Worm (Caenorhabditis elegans): Measurements from ENCODE around the gene Y46E12BL.2.
A peak's percentile ranks its signal among the peaks of the same experiment; 100 is the strongest.

DNA sequence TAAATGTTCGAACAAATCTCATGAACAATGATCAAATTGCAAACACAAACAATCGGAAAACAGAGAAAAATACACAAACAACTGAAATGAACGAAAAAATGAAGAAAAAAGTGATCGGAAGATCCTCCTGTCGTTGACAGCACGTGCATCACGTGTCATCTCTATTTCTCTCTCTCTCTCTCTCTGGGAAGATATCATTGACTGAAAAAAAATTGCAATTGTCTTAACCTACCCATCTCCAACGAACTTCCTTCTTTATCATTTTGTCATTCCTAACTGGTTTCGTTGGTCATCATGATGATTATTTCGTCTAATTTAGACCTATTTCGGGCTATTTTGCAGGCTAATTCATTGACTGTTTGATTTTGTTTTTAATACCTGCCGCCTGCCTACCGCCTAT, 27.4 kb upstream of the Y46E12BL.2 start:
- no peak for TF ChIP-seq elt-3 (tag; optimal IDR thresholded peaks at IDR 0.05)
- no peak for TF ChIP-seq peb-1 (tag; optimal IDR thresholded peaks at IDR 0.05)
- no peak for TF ChIP-seq ama-1 (optimal IDR thresholded peaks at IDR 0.05)
- TF ChIP-seq unc-62 (GFP tag; optimal IDR thresholded peaks at IDR 0.05): no peak
- peak; percentile 31 for TF ChIP-seq fos-1 (tag; optimal IDR thresholded peaks at IDR 0.05)
- TF ChIP-seq egl-27 (tag; optimal IDR thresholded peaks at IDR 0.05): peak; percentile 5
- peak; percentile 7 for TF ChIP-seq nhr-6 (tag; optimal IDR thresholded peaks at IDR 0.05)
- no peak for TF ChIP-seq unc-55 (GFP tag; optimal IDR thresholded peaks at IDR 0.05)
- TF ChIP-seq lin-13 (GFP tag; optimal IDR thresholded peaks at IDR 0.05): peak; percentile 23
- no peak for TF ChIP-seq nhr-237 (tag; optimal IDR thresholded peaks at IDR 0.05)
- peak; percentile 93 for TF ChIP-seq sma-9 (GFP tag; optimal IDR thresholded peaks at IDR 0.05)
- no peak for TF ChIP-seq sma-9 (tag; optimal IDR thresholded peaks at IDR 0.05)
- no peak for TF ChIP-seq aly-2 (tag; optimal IDR thresholded peaks at IDR 0.05)
